Worm (Caenorhabditis elegans): ENCODE measurements around the gene fbxa-105.

Gene fbxa-105

ce11 chrV:7436911-7437310 lies 45.1 kb upstream of the fbxa-105 start:
- TF ChIP-seq nfya-1 (tag; optimal IDR thresholded peaks at IDR 0.05; ENCODE audit: insufficient read depth): peak; percentile 16
- TF ChIP-seq pha-4 (tag; optimal IDR thresholded peaks at IDR 0.05): peak; percentile 14
- TF ChIP-seq hmg-11 (tag; optimal IDR thresholded peaks at IDR 0.05): no peak
- TF ChIP-seq mdl-1 (tag; optimal IDR thresholded peaks at IDR 0.05): no peak
- TF ChIP-seq tbx-2 (tag; optimal IDR thresholded peaks at IDR 0.05): peak; percentile 28
- no peak for TF ChIP-seq lin-39 (tag; optimal IDR thresholded peaks at IDR 0.05)
- TF ChIP-seq elt-1 (tag; optimal IDR thresholded peaks at IDR 0.05): no peak
- TF ChIP-seq nhr-237 (tag; optimal IDR thresholded peaks at IDR 0.05): no peak
- no peak for TF ChIP-seq ZK546.5 (tag; optimal IDR thresholded peaks at IDR 0.05)
- peak; percentile 90 for TF ChIP-seq nhr-43 (tag; optimal IDR thresholded peaks at IDR 0.05; ENCODE audit: poor library complexity, severe bottlenecking)
- TF ChIP-seq nhr-25 (tag; optimal IDR thresholded peaks at IDR 0.05): peak; percentile 78
- peak; percentile 72 for TF ChIP-seq nhr-23 (tag; optimal IDR thresholded peaks at IDR 0.05)
- TF ChIP-seq snpc-4 (tag; optimal IDR thresholded peaks at IDR 0.05): no peak
- no peak for TF ChIP-seq ceh-9 (tag; optimal IDR thresholded peaks at IDR 0.05)
- TF ChIP-seq egl-27 (tag; optimal IDR thresholded peaks at IDR 0.05): no peak
- peak; percentile 98 for TF ChIP-seq ama-1 (optimal IDR thresholded peaks at IDR 0.05)
- TF ChIP-seq lin-15B (tag; optimal IDR thresholded peaks at IDR 0.05): no peak
- TF ChIP-seq elt-3 (tag; optimal IDR thresholded peaks at IDR 0.05): peak in 2 of 3 experiments; percentile 14 to 91
- no peak for TF ChIP-seq ztf-11 (tag; optimal IDR thresholded peaks at IDR 0.05)

- TF ChIP-seq lin-39 (tag; optimal IDR thresholded peaks at IDR 0.05) (no peak), egl-27 (tag; optimal IDR thresholded peaks at IDR 0.05) (no peak), lin-15B (tag; optimal IDR thresholded peaks at IDR 0.05) (no peak), ceh-82 (tag; optimal IDR thresholded peaks at IDR 0.05) (no peak), nhr-76 (tag; optimal IDR thresholded peaks at IDR 0.05) (no peak), fkh-2 (tag; optimal IDR thresholded peaks at IDR 0.05) (no peak), elt-3 (tag; optimal IDR thresholded peaks at IDR 0.05) (no peak), fos-1 (tag; optimal IDR thresholded peaks at IDR 0.05) (no peak), ZK546.5 (tag; optimal IDR thresholded peaks at IDR 0.05) (no peak), nhr-43 (tag; optimal IDR thresholded peaks at IDR 0.05; ENCODE audit: poor library complexity, severe bottlenecking) (no peak), jun-1 (tag; optimal IDR thresholded peaks at IDR 0.05) (no peak), pha-4 (tag; optimal IDR thresholded peaks at IDR 0.05) (no peak), skn-1 (tag; optimal IDR thresholded peaks at IDR 0.05) (no peak), tbx-2 (tag; optimal IDR thresholded peaks at IDR 0.05) (no peak), nhr-12 (tag; optimal IDR thresholded peaks at IDR 0.05) (no peak), zag-1 (tag; optimal IDR thresholded peaks at IDR 0.05) (no peak), nhr-11 (tag; optimal IDR thresholded peaks at IDR 0.05) (no peak), ceh-16 (tag; optimal IDR thresholded peaks at IDR 0.05) (no peak)
These were observed 44.7 kb upstream of the fbxa-105 start for ce11 chrV:7436509-7436908.

- TF ChIP-seq nhr-11 (tag; optimal IDR thresholded peaks at IDR 0.05): no peak
- TF ChIP-seq skn-1 (tag; optimal IDR thresholded peaks at IDR 0.05): no peak
- TF ChIP-seq nhr-77 (tag; optimal IDR thresholded peaks at IDR 0.05): no peak
- TF ChIP-seq fos-1 (tag; optimal IDR thresholded peaks at IDR 0.05): no peak
- TF ChIP-seq ceh-28 (tag; optimal IDR thresholded peaks at IDR 0.05): no peak
- no peak for TF ChIP-seq ama-1 (optimal IDR thresholded peaks at IDR 0.05)
- TF ChIP-seq fkh-10 (GFP tag; optimal IDR thresholded peaks at IDR 0.05): no peak
- no peak for TF ChIP-seq lin-39 (tag; optimal IDR thresholded peaks at IDR 0.05)
- TF ChIP-seq snpc-4 (tag; optimal IDR thresholded peaks at IDR 0.05): no peak
- TF ChIP-seq nhr-23 (tag; optimal IDR thresholded peaks at IDR 0.05): peak; percentile 70
- TF ChIP-seq nhr-43 (tag; optimal IDR thresholded peaks at IDR 0.05; ENCODE audit: poor library complexity, severe bottlenecking): peak; percentile 46
- no peak for TF ChIP-seq nhr-76 (tag; optimal IDR thresholded peaks at IDR 0.05)
- no peak for TF ChIP-seq nhr-67 (tag; optimal IDR thresholded peaks at IDR 0.05)
- no peak for TF ChIP-seq nfya-1 (tag; optimal IDR thresholded peaks at IDR 0.05; ENCODE audit: insufficient read depth)
- no peak for TF ChIP-seq pha-4 (tag; optimal IDR thresholded peaks at IDR 0.05)
- no peak for TF ChIP-seq nhr-28 (tag; optimal IDR thresholded peaks at IDR 0.05)
- TF ChIP-seq zag-1 (tag; optimal IDR thresholded peaks at IDR 0.05): no peak
- peak; percentile 11 for TF ChIP-seq hmg-11 (tag; optimal IDR thresholded peaks at IDR 0.05)
- TF ChIP-seq nhr-25 (tag; optimal IDR thresholded peaks at IDR 0.05): peak; percentile 14
These were observed 43.8 kb upstream of the fbxa-105 start, which contains the start of the genes ddo-2 and F25E5.8 for ce11 chrV:7435376-7436204. Gene ddo-2 (minus strand): TSS chrV:7435705. Gene F25E5.8 (plus strand): TSS chrV:7435930.
